Worm (Caenorhabditis elegans) whole organism, L4/young adult: ENCODE data around the gene ced-3.

Experiments used
- W03F9.2 ChIP-seq: fragments of 150-350 bp; optimal IDR thresholded peaks from 2 replicates; lab custom pipeline; 2014; ENCODE audit warnings: missing biosample characterization, missing genetic modification characterization
- dao-5 ChIP-seq: sonication (generic microtip); optimal IDR thresholded peaks from 2 replicates; lab custom pipeline; 2016; ENCODE audit warnings: missing genotype, missing genetic modification characterization, moderate library complexity, missing compliant biosample characterization
- him-1 ChIP-seq: sonication (generic microtip); optimal IDR thresholded peaks from 2 replicates; lab custom pipeline; 2016; ENCODE audit warnings: missing genotype, missing genetic modification reagents, missing genetic modification characterization, missing compliant biosample characterization

Gene ced-3

DNA sequence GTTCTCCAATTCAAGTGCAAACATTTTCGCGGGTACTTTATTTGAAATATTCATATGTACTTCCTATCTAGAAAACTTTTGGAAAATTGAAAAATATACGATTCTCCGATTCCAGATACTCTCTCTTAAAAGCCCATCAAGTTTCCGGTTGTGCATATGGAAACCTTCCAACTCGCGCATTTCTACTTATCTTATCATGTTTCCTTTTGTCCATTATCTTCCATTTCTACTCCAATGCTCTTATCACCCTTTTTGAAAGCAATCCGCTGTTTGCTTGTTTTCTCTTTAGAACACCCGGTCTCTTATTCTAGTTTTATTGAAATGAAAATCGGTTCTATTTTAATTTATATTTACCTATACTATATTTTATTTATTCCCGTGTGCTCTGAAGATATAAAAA lies 17.7 kb upstream of the ced-3 start, which contains the start of gene C48D1.5:
Gene C48D1.5, plus strand, starts transcription at position 301 of the 400 bp plus-strand sequence.
- TF ChIP-seq him-1 (tag; lab: Kevin White, UChicago): no peak
- TF ChIP-seq dao-5: no peak
- no peak for TF ChIP-seq W03F9.2 (tag; lab: Kevin White, UChicago)

DNA sequence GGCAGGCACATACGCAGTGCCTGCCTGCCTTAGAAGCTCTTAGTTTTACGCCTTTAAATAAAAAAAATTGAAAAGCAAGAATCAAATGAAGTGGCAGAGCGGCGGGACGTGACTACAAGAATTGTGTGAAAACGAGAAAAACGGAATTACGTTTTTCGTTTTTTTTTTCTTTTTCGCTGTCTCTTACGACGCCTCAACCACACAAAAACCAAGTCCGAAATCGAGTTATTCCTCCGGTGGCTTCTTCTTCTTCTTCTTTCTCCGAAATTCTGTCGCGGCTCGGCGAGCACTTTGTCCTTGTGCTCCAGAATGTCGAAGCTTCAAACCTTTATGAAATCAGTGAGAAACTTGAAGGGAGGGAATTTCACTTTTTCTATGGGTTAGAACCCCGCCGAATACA lies 16.7 kb upstream of the ced-3 start:
- no peak for TF ChIP-seq dao-5
- no peak for TF ChIP-seq W03F9.2 (tag; lab: Kevin White, UChicago)
- no peak for TF ChIP-seq him-1 (tag; lab: Kevin White, UChicago)

DNA sequence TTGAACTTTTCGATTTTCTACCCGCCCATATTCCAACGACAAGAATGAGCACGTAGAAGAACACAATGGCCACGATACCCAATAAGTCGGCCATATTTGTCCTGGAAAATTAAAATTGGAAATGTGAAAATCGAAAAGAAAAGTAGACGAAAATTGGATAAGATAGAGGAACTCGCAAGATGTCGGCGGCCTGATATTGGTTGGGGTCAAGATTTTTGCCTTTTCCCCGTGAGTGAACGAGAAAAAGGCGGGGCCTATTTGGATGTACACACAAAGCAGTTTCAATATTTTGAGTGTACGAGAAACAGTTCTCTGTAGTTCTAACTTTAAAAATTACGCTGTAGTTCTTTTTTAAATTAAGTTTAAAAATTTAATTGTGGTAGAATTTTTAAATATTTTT lies 10.5 kb upstream of the ced-3 start, which contains the start of gene cho-1:
Gene cho-1, minus strand, starts transcription at position 101 of the 400 bp plus-strand sequence.
- TF ChIP-seq dao-5: no peak

DNA sequence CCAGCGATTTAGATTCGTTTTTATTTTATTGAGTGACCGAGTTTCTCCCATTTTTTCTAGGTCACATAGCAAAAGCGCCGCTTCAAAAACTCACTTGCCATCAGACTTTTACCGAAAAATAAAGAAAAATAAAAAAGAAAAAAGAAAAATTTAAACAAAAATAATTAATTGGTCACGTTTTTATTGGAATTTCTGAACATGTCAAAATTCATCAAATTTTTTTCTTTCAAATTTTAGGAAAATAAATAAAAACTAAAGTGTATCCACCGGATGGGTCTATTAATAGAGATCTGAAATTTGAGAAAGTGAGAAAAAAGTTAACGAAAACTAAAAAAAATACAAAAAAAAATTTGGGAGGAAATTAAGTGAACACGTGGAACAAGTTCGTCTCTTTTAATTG lies 5.6 kb upstream of the ced-3 start, which contains the start of gene C48D1.9:
Gene C48D1.9, minus strand, starts transcription at position 101 of the 400 bp plus-strand sequence.
- no peak for TF ChIP-seq him-1 (tag; lab: Kevin White, UChicago)
- TF ChIP-seq dao-5: no peak
- no peak for TF ChIP-seq W03F9.2 (tag; lab: Kevin White, UChicago)

DNA sequence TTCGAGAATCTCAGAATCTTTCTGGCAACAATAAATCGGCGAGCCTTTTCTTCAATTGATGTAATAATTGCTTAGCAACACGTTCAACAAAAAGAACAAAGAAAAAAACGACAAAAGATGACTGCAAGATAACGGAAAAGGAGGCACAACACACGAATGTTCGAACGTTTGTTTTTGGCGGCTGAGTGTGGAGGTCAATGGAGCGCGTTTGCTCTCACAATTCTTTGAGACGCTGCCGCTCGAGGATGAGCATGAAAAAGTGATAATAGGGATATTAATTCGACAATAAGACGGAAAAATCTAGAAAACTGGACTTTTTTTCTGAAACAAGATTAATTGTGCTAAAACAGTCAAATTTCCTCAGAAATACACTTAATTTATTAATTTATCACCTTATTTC lies 2.0 kb upstream of the ced-3 start:
- TF ChIP-seq dao-5 (no peak), W03F9.2 (tag; lab: Kevin White, UChicago) (no peak), him-1 (tag; lab: Kevin White, UChicago) (no peak)

DNA sequence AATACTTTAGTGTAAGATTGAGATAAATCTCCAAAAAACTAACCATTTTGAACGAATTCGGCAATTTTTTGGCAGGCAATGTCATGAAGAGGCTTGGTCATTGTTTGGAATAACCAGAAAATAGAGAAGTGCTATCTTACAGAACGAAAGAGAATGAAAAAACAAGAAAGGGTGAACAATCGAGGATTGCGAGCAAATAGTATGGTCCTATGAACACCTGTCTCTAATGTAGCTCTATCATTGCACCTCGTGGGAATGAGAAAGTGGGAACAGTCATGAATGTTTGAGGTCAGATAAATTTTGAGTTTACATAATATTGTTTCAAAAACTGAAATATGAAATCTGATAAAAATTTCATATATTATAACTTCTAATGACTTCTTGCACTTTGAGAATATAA lies 6.7 kb downstream of the ced-3 start, which contains the start of gene C48D1.1:
Gene C48D1.1, minus strand, starts transcription at position 101 of the 400 bp plus-strand sequence.
- TF ChIP-seq dao-5 (no peak), him-1 (tag; lab: Kevin White, UChicago) (no peak), W03F9.2 (tag; lab: Kevin White, UChicago) (no peak)

DNA sequence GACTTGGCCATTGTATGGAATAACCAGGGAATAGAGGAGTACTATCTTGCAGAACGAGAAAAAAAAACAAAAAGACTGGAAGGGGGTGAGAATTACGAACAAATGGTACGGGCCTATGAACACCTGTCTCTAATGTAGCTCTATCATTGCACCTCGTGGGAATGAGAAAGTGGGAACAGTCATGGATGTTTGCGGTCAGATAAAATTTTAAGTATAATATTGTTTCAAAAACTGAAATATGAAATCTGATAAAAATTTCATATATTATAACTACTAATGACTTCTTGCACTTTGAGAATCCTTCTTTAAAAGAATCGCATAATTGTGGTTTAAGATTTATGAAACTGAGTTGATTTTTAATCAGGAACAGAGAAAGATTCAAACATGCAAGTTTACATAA lies 10.7 kb downstream of the ced-3 start, which contains the start of gene F58D2.5:
Gene F58D2.5, minus strand, starts transcription at position 101 of the 400 bp plus-strand sequence.
- no peak for TF ChIP-seq W03F9.2 (tag; lab: Kevin White, UChicago)
- no peak for TF ChIP-seq him-1 (tag; lab: Kevin White, UChicago)
- no peak for TF ChIP-seq dao-5

DNA sequence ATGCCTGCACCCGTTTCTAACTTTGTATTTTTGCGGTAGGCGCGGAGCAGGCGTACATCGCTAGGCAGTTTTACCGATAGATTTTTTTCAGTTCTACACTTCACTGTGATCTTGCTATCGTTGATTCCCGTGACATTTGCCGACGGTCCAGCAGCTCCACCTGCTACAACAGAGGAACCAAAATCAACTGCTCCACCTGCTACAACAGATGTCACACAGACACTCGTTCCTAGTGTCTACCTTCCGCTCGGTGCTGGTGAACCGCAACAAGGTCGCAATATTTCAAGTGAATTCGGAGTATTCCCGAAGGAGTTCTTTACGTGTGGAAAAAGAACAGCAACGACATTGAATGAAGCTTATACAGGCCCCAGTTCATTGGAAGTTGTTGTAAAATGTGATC lies 13.9 kb downstream of the ced-3 start:
- TF ChIP-seq him-1 (tag; lab: Kevin White, UChicago) (no peak), dao-5 (no peak), W03F9.2 (tag; lab: Kevin White, UChicago) (no peak)

DNA sequence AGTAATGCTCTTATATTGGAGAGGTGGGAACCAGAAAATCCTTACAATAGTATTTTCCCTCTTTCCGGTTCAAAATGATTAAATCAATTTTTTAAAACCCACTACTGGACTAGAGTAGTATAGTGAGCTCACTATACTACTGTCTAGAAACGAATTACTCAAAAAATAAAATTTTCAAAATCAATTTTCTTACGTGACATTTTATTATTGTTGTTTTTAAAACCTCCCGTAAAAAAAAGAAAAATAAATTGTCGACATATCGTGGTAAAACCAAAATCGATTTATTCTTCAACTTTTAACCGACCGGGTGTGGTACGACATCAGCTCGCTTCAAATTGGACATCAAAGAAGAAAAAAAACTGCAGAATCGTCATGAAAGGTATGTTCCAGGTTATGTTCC lies 14.5 kb downstream of the ced-3 start, which contains the start of gene F58D2.2:
Gene F58D2.2, plus strand, starts transcription at position 301 of the 400 bp plus-strand sequence.
- TF ChIP-seq him-1 (tag; lab: Kevin White, UChicago) (no peak), W03F9.2 (tag; lab: Kevin White, UChicago) (no peak), dao-5 (no peak)

DNA sequence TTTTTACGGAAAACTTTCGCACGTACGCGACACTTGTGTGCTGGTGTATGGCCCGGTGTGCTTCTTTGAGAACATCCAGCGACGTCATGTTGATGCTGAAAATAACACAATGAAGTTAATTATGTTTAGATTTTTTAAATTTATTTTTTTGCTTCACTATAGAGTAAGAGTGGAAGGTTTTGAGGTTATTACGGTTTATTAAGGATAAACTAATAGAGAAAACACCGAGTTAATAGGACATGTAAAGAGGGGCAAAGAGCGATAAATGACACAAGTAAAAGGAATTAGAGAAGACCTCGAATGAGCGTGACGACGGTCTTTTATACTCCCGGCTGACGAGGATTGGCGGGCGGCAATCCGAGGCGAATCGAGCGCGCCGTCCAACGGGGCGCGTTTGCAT lies 15.0 kb downstream of the ced-3 start, which contains the start of gene F58D2.4:
Gene F58D2.4, minus strand, starts transcription at position 101 of the 400 bp plus-strand sequence.
- TF ChIP-seq dao-5: no peak
- no peak for TF ChIP-seq him-1 (tag; lab: Kevin White, UChicago)

DNA sequence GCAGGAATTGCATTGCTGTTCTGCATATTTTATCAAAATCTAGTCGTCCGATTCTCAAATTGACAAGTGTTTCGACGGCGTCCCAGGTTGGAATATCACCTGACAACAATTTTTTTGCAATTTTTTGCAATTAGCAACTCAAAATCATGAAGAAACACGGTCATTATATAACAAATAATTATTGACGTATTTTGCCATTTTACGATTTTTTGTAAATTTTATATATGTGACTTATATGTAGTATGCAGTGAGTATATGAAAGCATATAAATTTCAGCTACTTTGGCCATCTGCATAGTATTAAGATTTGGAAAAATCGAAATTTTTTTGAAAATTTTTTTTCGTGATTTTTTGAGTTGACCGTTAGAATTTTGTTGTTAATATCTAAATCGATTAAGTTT lies 23.2 kb downstream of the ced-3 start, which contains the start of gene F58D2.3:
Gene F58D2.3, minus strand, starts transcription at position 101 of the 400 bp plus-strand sequence.
- TF ChIP-seq dao-5: no peak
- TF ChIP-seq him-1 (tag; lab: Kevin White, UChicago): no peak
- TF ChIP-seq W03F9.2 (tag; lab: Kevin White, UChicago): no peak

DNA sequence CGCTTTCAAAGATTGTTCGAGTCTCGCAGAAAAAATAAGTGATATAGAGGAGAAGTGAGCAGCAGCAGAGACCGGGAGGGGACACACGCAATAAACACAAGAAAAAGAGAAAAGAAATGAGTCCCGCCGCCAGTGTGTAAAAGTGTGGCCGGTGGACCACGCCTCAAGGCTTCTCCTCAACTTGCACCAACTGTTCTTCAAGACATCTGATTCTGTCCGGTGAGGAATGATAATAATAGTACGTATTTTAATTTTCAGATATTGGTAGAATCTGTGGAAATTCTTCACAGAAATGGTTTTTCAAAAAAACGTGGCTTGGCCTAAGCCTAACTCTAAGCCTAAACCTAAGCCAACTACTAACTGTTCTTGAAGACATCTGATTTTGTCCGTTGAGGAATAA lies 24.6 kb downstream of the ced-3 start, which contains the start of gene lev-1:
Gene lev-1, minus strand, starts transcription at position 101 of the 400 bp plus-strand sequence.
- TF ChIP-seq dao-5 (no peak), him-1 (tag; lab: Kevin White, UChicago) (no peak), W03F9.2 (tag; lab: Kevin White, UChicago) (no peak)

DNA sequence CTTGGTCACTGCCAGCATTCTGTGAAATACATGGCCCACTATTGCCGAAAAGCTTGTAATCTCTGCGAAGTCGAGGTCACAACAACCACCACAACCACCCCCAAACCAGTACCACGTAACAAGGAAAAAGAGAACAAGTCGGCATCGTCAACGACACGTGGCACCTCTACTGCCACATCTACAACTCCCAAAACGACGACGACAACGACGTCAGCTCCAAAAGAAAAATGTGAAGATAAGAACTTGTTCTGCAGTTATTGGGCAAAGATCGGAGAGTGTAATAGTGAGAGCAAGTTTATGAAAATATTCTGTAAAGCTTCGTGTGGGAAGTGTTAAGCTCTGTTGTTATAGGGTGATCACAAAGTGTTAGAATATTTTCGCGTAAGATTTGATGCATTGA lies 30.6 kb downstream of the ced-3 start:
- TF ChIP-seq him-1 (tag; lab: Kevin White, UChicago) (no peak), W03F9.2 (tag; lab: Kevin White, UChicago) (no peak), dao-5 (no peak)

DNA sequence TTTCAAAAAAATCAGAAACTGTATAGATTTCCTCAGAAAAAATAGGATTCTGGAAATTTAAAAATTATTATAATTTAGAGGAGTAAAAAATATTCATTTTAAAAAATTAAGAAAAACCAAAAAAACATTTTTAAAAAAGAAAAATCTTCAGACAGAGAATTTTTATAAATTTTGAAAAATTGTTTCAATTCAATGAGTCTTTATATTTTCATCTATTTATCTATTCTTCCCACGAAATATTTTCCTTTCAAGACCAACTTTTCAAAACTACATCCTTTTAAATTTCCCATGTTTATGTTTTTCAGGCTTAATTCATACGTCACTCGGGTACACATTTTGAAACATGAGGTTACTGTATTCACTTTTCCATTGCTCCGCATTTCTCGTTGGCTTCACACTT lies 33.7 kb downstream of the ced-3 start, which contains the start of gene nas-14:
Gene nas-14, plus strand, starts transcription at position 301 of the 400 bp plus-strand sequence.
- TF ChIP-seq him-1 (tag; lab: Kevin White, UChicago) (no peak), W03F9.2 (tag; lab: Kevin White, UChicago) (no peak), dao-5 (no peak)

DNA sequence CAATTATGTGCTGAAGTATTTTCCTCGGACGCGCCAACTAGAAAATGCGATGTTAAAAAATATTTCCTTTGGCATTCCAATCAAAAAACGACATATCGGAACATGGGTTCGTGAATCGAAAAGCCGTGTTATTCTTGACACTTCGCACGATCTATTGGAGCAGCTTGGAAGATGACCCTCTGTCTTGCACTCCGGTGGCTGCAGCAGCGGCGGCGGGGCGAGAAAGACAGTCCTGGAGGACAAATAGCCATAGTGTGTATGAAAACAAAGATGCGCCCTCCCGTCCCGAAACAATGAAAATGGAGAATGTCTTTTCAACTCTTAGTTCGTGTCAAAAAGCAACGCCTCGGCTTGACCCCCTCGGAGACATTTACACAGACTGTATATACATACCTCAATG lies 36.4 kb downstream of the ced-3 start:
- TF ChIP-seq him-1 (tag; lab: Kevin White, UChicago) (no peak), dao-5 (no peak), W03F9.2 (tag; lab: Kevin White, UChicago) (no peak)
